Worm (Caenorhabditis elegans) whole organism, young adult: Measurements from ENCODE around the gene B0001.8.

Source experiments
- F57C9.4 ChIP-seq: sonication (generic microtip); optimal IDR thresholded peaks from 2 replicates; lab custom pipeline; 2017; ENCODE audit warnings: mild to moderate bottlenecking, missing genetic modification characterization, missing compliant biosample characterization
- ceh-58 ChIP-seq: fragments of 200-800 bp; sonication (Bioruptor generic); IDR thresholded peaks from 2 replicates; pipeline ENCODE4 v1.3.6; 2022; ENCODE audit warnings: missing genetic modification characterization, missing compliant biosample characterization
- dox-1 ChIP-seq: fragments of 200-800 bp; sonication (Bioruptor generic); IDR thresholded peaks from 2 replicates; pipeline ENCODE4 v1.3.6; 2022; ENCODE audit warnings: missing genetic modification reagents, missing genetic modification characterization, missing compliant biosample characterization
- egl-18 ChIP-seq: fragments of 200-800 bp; sonication (Bioruptor generic); IDR thresholded peaks from 2 replicates; pipeline ENCODE4 v1.3.6; 2022; ENCODE audit warnings: missing genetic modification reagents, missing genetic modification characterization, missing compliant biosample characterization
- let-607 ChIP-seq, 2 experiments: fragments of 200-800 bp in 1 of 2; sonication (Bioruptor generic) in 1 of 2; sonication (generic microtip) in 1 of 2; optimal IDR thresholded peaks; 2 replicates each; lab custom pipeline; 2016 to 2018; ENCODE audit warnings: mild to moderate bottlenecking in 2 of 2, missing compliant biosample characterization in 2 of 2, missing genetic modification characterization in 2 of 2, moderate library complexity in 2 of 2, missing genotype in 1 of 2
- lin-40 ChIP-seq: sonication (generic microtip); optimal IDR thresholded peaks from 2 replicates; lab custom pipeline; 2016; ENCODE audit warnings: missing genetic modification characterization, mild to moderate bottlenecking, missing compliant biosample characterization, missing genotype, missing genetic modification reagents
- lsy-27 ChIP-seq: sonication (generic microtip); optimal IDR thresholded peaks from 2 replicates; lab custom pipeline; 2017; ENCODE audit warnings: missing genetic modification characterization, mild to moderate bottlenecking, missing compliant biosample characterization, antibody characterized with exemption, missing genotype, borderline replicate concordance; ENCODE audit not compliant: insufficient read depth
- madf-10 ChIP-seq: sonication (generic microtip); optimal IDR thresholded peaks from 2 replicates; lab custom pipeline; 2016; ENCODE audit warnings: mild to moderate bottlenecking, missing genetic modification characterization, missing compliant biosample characterization
- pha-4 ChIP-seq: fragments of 150-350 bp; sonication (generic microtip); optimal IDR thresholded peaks from 2 replicates; lab custom pipeline; 2014; ENCODE audit warnings: missing biosample characterization, missing genetic modification reagents, missing genetic modification characterization
- snpc-1.3 ChIP-seq: sonication (generic microtip); optimal IDR thresholded peaks from 2 replicates; lab custom pipeline; 2017; ENCODE audit warnings: missing genetic modification characterization, mild to moderate bottlenecking, missing compliant biosample characterization, antibody characterized with exemption, moderate library complexity, missing genotype, missing genetic modification reagents; ENCODE audit not compliant: insufficient read depth
- snpc-4 ChIP-seq, 5 experiments: fragments of 150-350 bp in 1 of 5; sonication (generic microtip) in 4 of 5; optimal IDR thresholded peaks; 2 replicates each; lab custom pipeline; 2014 to 2018; ENCODE audit warnings: missing genetic modification characterization in 5 of 5, missing biosample characterization in 3 of 5, antibody characterized with exemption in 2 of 5, mild to moderate bottlenecking in 2 of 5, missing compliant biosample characterization in 2 of 5, missing genotype in 2 of 5, moderate library complexity in 2 of 5, missing genetic modification reagents in 1 of 5
- zfh-2 ChIP-seq: fragments of 200-800 bp; sonication (Bioruptor generic); conservative IDR thresholded peaks from 2 replicates; pipeline ENCODE4 v1.3.6; 2022; ENCODE audit warnings: missing genetic modification reagents, missing genetic modification characterization, missing compliant biosample characterization
- ztf-25 ChIP-seq: fragments of 200-800 bp; sonication (Bioruptor generic); IDR thresholded peaks from 2 replicates; pipeline ENCODE4 v1.3.6; 2022; ENCODE audit warnings: missing genetic modification reagents, missing genetic modification characterization, missing compliant biosample characterization

DNA sequence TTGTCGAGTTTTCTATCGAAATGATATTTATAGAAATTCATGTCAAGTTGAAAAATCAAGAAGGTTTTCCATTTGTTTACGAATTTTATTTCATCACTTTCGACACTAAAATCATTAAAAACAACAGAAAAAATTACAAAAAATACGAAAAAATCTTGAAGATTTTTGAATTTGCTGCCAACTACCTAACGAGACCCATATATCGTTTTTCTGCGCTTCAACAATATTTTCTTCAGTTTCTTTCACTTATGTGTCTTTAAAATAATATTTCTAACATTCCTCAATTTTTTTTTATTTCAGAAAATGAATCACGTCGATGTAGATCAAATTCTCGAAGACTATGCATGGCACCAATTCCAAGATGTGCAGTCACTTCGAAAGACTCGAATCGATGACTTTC lies 11.7 kb downstream of the B0001.8 start, which contains the start of gene lin-24:
- TF ChIP-seq F57C9.4 (tag; lab: Kevin White, UChicago) (no peak), ceh-58 (GFP tag; lab: Robert Waterston, UW) (no peak), madf-10 (tag; lab: Kevin White, UChicago) (no peak), ztf-25 (no peak), snpc-1.3 (tag; lab: Kevin White, UChicago) (no peak), lsy-27 (tag; lab: Kevin White, UChicago) (no peak), pha-4 (tag; lab: Kevin White, UChicago) (no peak), zfh-2 (no peak), lin-40 (no peak), egl-18 (no peak), dox-1 (no peak), snpc-4 (GFP tag; optimal IDR thresholded peaks at IDR 0.05; lab: Kevin White, UChicago) (no peak), snpc-4 (tag; optimal IDR thresholded peaks at IDR 0.05; lab: Kevin White, UChicago) (no peak), let-607 (tag; optimal IDR thresholded peaks at IDR 0.05; lab: Kevin White, UChicago) (no peak)
